Worm (Caenorhabditis elegans) whole organism, mixed stage, embryonic: ENCODE measurements around the gene Y24F12A.1.
A peak's percentile ranks its signal among the peaks of the same experiment; 100 is the strongest.

Experiments
- M03D4.4 ChIP-seq: sonication (generic microtip); optimal IDR thresholded peaks from 2 replicates; lab custom pipeline; 2017; ENCODE audit warnings: mild to moderate bottlenecking, missing genetic modification characterization, missing compliant biosample characterization
- bed-3 ChIP-seq: fragments of 200-800 bp; sonication (Bioruptor generic); optimal IDR thresholded peaks from 3 replicates; lab custom pipeline; 2018; ENCODE audit warnings: mild to moderate bottlenecking, missing genetic modification characterization, moderate library complexity, missing compliant biosample characterization
- blmp-1 ChIP-seq: fragments of 150-350 bp; optimal IDR thresholded peaks from 2 replicates; lab custom pipeline; 2014; ENCODE audit warnings: missing biosample characterization, missing genetic modification characterization
- ceh-39 ChIP-seq: fragments of 150-350 bp; optimal IDR thresholded peaks from 2 replicates; lab custom pipeline; 2014; ENCODE audit warnings: missing biosample characterization, missing genetic modification characterization
- ceh-43 ChIP-seq: fragments of 200-800 bp; sonication (Bioruptor generic); optimal IDR thresholded peaks from 2 replicates; lab custom pipeline; 2018; ENCODE audit warnings: mild to moderate bottlenecking, missing genetic modification characterization, moderate library complexity, missing compliant biosample characterization
- ceh-83 ChIP-seq: fragments of 200-800 bp; sonication (Bioruptor generic); optimal IDR thresholded peaks from 2 replicates; lab custom pipeline; 2018; ENCODE audit warnings: mild to moderate bottlenecking, missing genetic modification characterization, missing compliant biosample characterization
- ces-1 ChIP-seq: fragments of 150-350 bp; optimal IDR thresholded peaks from 2 replicates; lab custom pipeline; 2014; ENCODE audit warnings: missing biosample characterization, missing genetic modification reagents, missing genetic modification characterization
- cnd-1 ChIP-seq: fragments of 200-800 bp; sonication (Bioruptor generic); optimal IDR thresholded peaks from 2 replicates; lab custom pipeline; 2018; ENCODE audit warnings: mild to moderate bottlenecking, missing genetic modification characterization, missing compliant biosample characterization
- drap-1 ChIP-seq: fragments of 200-800 bp; sonication (Bioruptor generic); optimal IDR thresholded peaks from 3 replicates; lab custom pipeline; 2018; ENCODE audit warnings: mild to moderate bottlenecking, missing genetic modification characterization, missing compliant biosample characterization
- elt-1 ChIP-seq: sonication (generic microtip); optimal IDR thresholded peaks from 2 replicates; lab custom pipeline; 2017; ENCODE audit warnings: missing genetic modification characterization, mild to moderate bottlenecking, missing compliant biosample characterization, antibody characterized with exemption, moderate library complexity, borderline replicate concordance; ENCODE audit not compliant: insufficient read depth
- elt-3 ChIP-seq: fragments of 150-350 bp; optimal IDR thresholded peaks from 2 replicates; lab custom pipeline; 2014; ENCODE audit warnings: missing biosample characterization, missing genetic modification characterization
- flh-1 ChIP-seq: fragments of 200-800 bp; sonication (Bioruptor generic); optimal IDR thresholded peaks from 2 replicates; lab custom pipeline; 2018; ENCODE audit warnings: mild to moderate bottlenecking, missing genetic modification characterization, moderate library complexity, missing compliant biosample characterization
- ham-2 ChIP-seq: fragments of 200-800 bp; sonication (Bioruptor generic); optimal IDR thresholded peaks from 2 replicates; lab custom pipeline; 2018; ENCODE audit warnings: mild to moderate bottlenecking, missing genetic modification characterization, missing compliant biosample characterization
- hlh-1 ChIP-seq: fragments of 150-350 bp; optimal IDR thresholded peaks from 2 replicates; lab custom pipeline; 2014; ENCODE audit warnings: missing biosample characterization, missing genetic modification reagents, missing genetic modification characterization
- lin-13 ChIP-seq: fragments of 150-350 bp; optimal IDR thresholded peaks from 2 replicates; lab custom pipeline; 2014; ENCODE audit warnings: missing biosample characterization, missing genetic modification characterization
- lin-32 ChIP-seq: fragments of 200-800 bp; sonication (Bioruptor generic); optimal IDR thresholded peaks from 2 replicates; lab custom pipeline; 2018; ENCODE audit warnings: mild to moderate bottlenecking, missing genetic modification characterization, missing compliant biosample characterization
- lsy-2 ChIP-seq: fragments of 150-350 bp; optimal IDR thresholded peaks from 2 replicates; lab custom pipeline; 2014; ENCODE audit warnings: missing biosample characterization, missing genetic modification characterization
- mab-5 ChIP-seq: fragments of 150-350 bp; optimal IDR thresholded peaks from 2 replicates; lab custom pipeline; 2014; ENCODE audit warnings: missing biosample characterization, missing genetic modification characterization
- mep-1 ChIP-seq: fragments of 150-350 bp; optimal IDR thresholded peaks from 2 replicates; lab custom pipeline; 2017; ENCODE audit warnings: missing biosample characterization, missing genetic modification reagents, missing genetic modification characterization, inconsistent platforms
- mls-2 ChIP-seq: sonication (generic microtip); optimal IDR thresholded peaks from 2 replicates; lab custom pipeline; 2016; ENCODE audit warnings: mild to moderate bottlenecking, missing genetic modification characterization, moderate library complexity, missing compliant biosample characterization
- nhr-12 ChIP-seq: fragments of 150-350 bp; optimal IDR thresholded peaks from 2 replicates; lab custom pipeline; 2014; ENCODE audit warnings: missing biosample characterization, missing genetic modification characterization
- nhr-2 ChIP-seq: fragments of 150-350 bp; optimal IDR thresholded peaks from 2 replicates; lab custom pipeline; 2014; ENCODE audit warnings: missing biosample characterization, missing genetic modification characterization
- nhr-237 ChIP-seq: fragments of 150-350 bp; optimal IDR thresholded peaks from 2 replicates; lab custom pipeline; 2014; ENCODE audit warnings: missing biosample characterization, missing genetic modification characterization
- nhr-28 ChIP-seq: fragments of 150-350 bp; optimal IDR thresholded peaks from 2 replicates; lab custom pipeline; 2014; ENCODE audit warnings: missing biosample characterization, missing genetic modification characterization
- nhr-76 ChIP-seq: sonication (generic microtip); optimal IDR thresholded peaks from 2 replicates; lab custom pipeline; 2017; ENCODE audit warnings: missing biosample characterization, missing genetic modification characterization
- pha-4 ChIP-seq: fragments of 150-350 bp; optimal IDR thresholded peaks from 2 replicates; lab custom pipeline; 2018; ENCODE audit warnings: missing biosample characterization, missing genetic modification reagents, missing genetic modification characterization
- sem-2 ChIP-seq: fragments of 200-800 bp; sonication (Bioruptor generic); optimal IDR thresholded peaks from 2 replicates; lab custom pipeline; 2018; ENCODE audit warnings: mild to moderate bottlenecking, missing genetic modification characterization, missing compliant biosample characterization
- snpc-4 ChIP-seq: fragments of 150-350 bp; optimal IDR thresholded peaks from 2 replicates; lab custom pipeline; 2014; ENCODE audit warnings: missing biosample characterization, missing genetic modification characterization
- sptf-1 ChIP-seq: sonication (generic microtip); optimal IDR thresholded peaks from 2 replicates; lab custom pipeline; 2017; ENCODE audit warnings: mild to moderate bottlenecking, missing genetic modification characterization, moderate library complexity, missing compliant biosample characterization
- tbx-8 ChIP-seq: fragments of 200-800 bp; sonication (Bioruptor generic); optimal IDR thresholded peaks from 2 replicates; lab custom pipeline; 2018; ENCODE audit warnings: mild to moderate bottlenecking, missing genetic modification characterization, moderate library complexity, missing compliant biosample characterization
- unc-120 ChIP-seq: sonication (generic microtip); optimal IDR thresholded peaks from 2 replicates; lab custom pipeline; 2017; ENCODE audit warnings: missing genetic modification characterization, missing compliant biosample characterization; ENCODE audit not compliant: poor library complexity, severe bottlenecking
- unc-39 ChIP-seq: fragments of 150-350 bp; optimal IDR thresholded peaks from 2 replicates; lab custom pipeline; 2014; ENCODE audit warnings: missing biosample characterization, missing genetic modification characterization
- unc-62 ChIP-seq: fragments of 150-350 bp; optimal IDR thresholded peaks from 2 replicates; lab custom pipeline; 2014; ENCODE audit warnings: missing biosample characterization, missing genetic modification reagents, missing genetic modification characterization
- zip-8 ChIP-seq: fragments of 150-350 bp; optimal IDR thresholded peaks from 2 replicates; lab custom pipeline; 2014; ENCODE audit warnings: missing biosample characterization, missing genetic modification characterization
- ztf-11 ChIP-seq: fragments of 150-350 bp; optimal IDR thresholded peaks from 2 replicates; lab custom pipeline; 2014; ENCODE audit warnings: missing biosample characterization, missing genetic modification characterization

Gene Y24F12A.1

DNA sequence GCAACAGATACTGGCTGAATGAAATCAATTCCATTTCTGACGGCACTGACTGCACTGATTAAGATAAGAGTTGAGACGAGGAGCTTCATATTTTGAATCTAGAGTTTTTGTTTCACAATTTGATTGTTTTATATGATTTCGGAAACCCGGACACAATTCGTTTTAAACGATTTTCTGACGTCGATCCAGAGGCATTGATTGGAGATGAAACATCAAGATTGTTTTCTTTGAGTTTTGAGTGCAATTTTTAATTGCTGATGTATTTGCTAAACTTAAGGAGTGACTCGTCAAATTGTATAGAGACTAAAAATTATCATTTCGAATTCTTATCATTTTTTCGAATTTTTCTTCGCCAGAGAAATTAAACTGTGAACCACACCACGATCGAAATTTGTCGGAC lies 22.8 kb downstream of the Y24F12A.1 start, which contains the start of gene lys-6:
Gene lys-6 (minus strand): TSS at position 101 of the 400 bp plus-strand sequence.
- no peak for TF ChIP-seq zip-8 (tag; lab: Kevin White, UChicago)
- TF ChIP-seq elt-3 (tag; lab: Kevin White, UChicago): no peak
- TF ChIP-seq nhr-76: no peak
- TF ChIP-seq unc-120: no peak
- no peak for TF ChIP-seq M03D4.4
- no peak for TF ChIP-seq nhr-28
- no peak for TF ChIP-seq nhr-12 (tag; lab: Kevin White, UChicago)

DNA sequence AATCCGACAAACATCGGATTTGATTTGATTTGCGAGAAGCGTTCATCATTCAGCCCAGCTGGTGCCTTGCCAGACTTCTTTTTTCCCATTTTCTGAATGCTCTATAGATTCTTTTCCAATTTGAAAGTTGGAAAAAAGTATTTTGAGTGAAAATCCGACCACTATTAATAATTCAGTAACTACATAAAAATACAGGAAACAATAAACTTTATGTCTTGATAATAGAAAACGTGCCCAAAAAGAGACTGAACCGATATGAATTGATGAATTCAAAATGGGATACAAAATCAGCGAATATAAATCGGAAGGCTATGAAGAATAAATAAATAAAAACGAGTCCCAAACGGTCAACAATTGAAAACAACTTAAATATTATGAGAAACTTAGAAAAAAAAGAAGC lies 26.7 kb downstream of the Y24F12A.1 start, which contains the start of gene F58B3.4:
Gene F58B3.4 (minus strand): TSS at position 101 of the 400 bp plus-strand sequence.
- no peak for TF ChIP-seq blmp-1 (tag; lab: Kevin White, UChicago)
- no peak for TF ChIP-seq elt-1 (tag; lab: Kevin White, UChicago)
- TF ChIP-seq nhr-76: no peak

DNA sequence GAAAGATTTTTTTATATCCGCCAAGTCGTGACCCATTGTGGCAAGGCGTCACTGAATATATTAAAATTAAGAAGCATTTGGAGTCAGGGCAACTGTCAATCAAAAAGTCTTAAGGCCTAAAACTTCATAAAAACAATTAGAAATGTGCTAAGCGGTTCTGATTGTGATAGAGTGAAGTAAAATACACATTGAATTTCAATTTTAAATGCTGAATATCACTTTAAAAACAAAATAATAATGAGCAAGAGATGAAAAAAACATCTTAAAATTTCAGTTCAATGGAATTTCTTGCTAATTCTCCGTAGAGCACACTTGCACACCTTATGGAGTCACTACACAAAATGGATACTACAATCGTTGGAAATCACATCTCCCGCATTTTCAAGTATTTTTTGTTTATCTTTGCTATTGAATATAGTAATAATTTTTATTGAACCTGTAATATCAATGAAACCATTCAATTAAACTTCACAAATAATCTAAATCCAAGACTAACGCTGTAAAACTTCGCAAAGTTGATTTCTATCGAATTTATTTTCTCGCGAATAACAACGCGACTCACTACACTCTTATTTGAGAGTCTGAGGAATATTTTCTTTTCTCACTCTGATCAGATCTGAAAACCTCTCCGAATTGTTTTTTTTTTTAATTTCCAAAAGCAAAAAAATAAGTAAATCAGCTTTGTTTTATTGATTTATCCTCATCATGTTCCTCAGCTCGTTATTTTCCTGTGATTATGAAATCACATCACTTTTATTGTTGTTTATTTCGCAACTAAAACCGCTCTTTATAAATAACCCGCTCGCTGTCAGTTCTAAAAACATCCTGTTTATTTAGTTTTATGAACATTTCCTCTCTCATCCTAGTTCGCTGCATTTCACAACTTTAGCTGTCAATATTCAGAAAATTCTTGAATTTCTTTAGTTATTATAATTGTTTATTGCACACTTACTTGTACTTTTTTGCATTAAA lies 30.7 kb downstream of the Y24F12A.1 start, which contains the start of gene mars-1:
Gene mars-1 (minus strand): TSS at position 51 of the 972 bp plus-strand sequence.
- TF ChIP-seq mls-2 (tag; lab: Kevin White, UChicago) (no peak), pha-4 (tag; lab: Kevin White, UChicago) (peak; percentile 20), ces-1 (peak; percentile 65), zip-8 (tag; lab: Kevin White, UChicago) (no peak), lsy-2 (tag; lab: Kevin White, UChicago) (peak; percentile 60), elt-3 (tag; lab: Kevin White, UChicago) (no peak), ceh-43 (GFP tag; lab: Kevin White, UChicago) (no peak), tbx-8 (GFP tag; lab: Kevin White, UChicago) (no peak), mep-1 (tag; lab: Kevin White, UChicago) (peak; percentile 17), snpc-4 (no peak), nhr-237 (tag; lab: Kevin White, UChicago) (peak; percentile 88), unc-62 (GFP tag; lab: Kevin White, UChicago) (no peak), sptf-1 (tag; lab: Kevin White, UChicago) (peak; percentile 50), unc-39 (no peak), flh-1 (GFP tag; lab: Kevin White, UChicago) (no peak), cnd-1 (tag; lab: Kevin White, UChicago) (no peak), lin-13 (tag; lab: Kevin White, UChicago) (no peak), lin-32 (GFP tag; lab: Kevin White, UChicago) (no peak), M03D4.4 (no peak), elt-1 (tag; lab: Kevin White, UChicago) (no peak), nhr-2 (no peak), mab-5 (tag; lab: Kevin White, UChicago) (no peak), ceh-83 (no peak), ceh-39 (tag; lab: Kevin White, UChicago) (peak; percentile 66), hlh-1 (tag; lab: Kevin White, UChicago) (no peak), ham-2 (no peak), ztf-11 (no peak), sem-2 (GFP tag; lab: Kevin White, UChicago) (no peak), nhr-28 (no peak), unc-120 (peak; percentile 3), bed-3 (GFP tag; lab: Kevin White, UChicago) (no peak), blmp-1 (tag; lab: Kevin White, UChicago) (no peak), nhr-76 (no peak), nhr-12 (tag; lab: Kevin White, UChicago) (no peak), drap-1 (GFP tag; lab: Kevin White, UChicago) (no peak)
